Fruit fly (Drosophila melanogaster) whole organism: ENCODE data around the gene RIOK1.

Experiments used
- CG8478 ChIP-seq: fragments of >200 bp; optimal IDR thresholded peaks from 2 replicates; lab custom pipeline; 2018; ENCODE audit warnings: inconsistent platforms
- Dll ChIP-seq: fragments of >200 bp; optimal IDR thresholded peaks from 2 replicates; lab custom pipeline; 2017
- EcR ChIP-seq, 2 experiments: fragments of >200 bp; optimal IDR thresholded peaks; 2 replicates each; lab custom pipeline; 2017; ENCODE audit warnings: missing biosample characterization in 2 of 2, missing genetic modification characterization in 2 of 2, missing genetic modification reagents in 2 of 2
- pan ChIP-seq: fragments of >200 bp; optimal IDR thresholded peaks from 2 replicates; lab custom pipeline; 2017
- psq ChIP-seq: fragments of >200 bp; optimal IDR thresholded peaks from 2 replicates; lab custom pipeline; 2017
- usp ChIP-seq: fragments of >200 bp; optimal IDR thresholded peaks from 2 replicates; lab custom pipeline; 2017; ENCODE audit warnings: missing biosample characterization, missing genetic modification characterization, mixed read lengths

Gene RIOK1

DNA sequence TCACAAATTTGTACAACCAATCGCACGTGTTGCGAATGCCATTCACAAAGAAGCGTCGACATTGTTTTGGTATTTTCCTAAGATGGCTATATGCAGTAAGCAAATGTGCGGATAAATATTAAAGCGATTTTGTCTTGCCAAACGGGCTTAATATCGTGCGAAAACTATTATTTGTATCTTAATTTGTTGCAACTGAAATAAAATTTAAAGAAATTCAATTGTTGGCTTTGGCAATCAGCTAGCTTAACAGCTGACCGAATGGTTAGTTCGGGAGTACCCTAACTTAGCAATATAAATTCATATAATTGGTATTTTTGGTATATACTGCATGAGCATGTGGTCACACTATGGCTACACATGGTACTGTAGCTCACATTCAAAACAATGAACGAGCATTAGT is at the start of gene RIOK1, which contains the start of gene Polr3H:
Gene RIOK1 (minus strand): TSS at position 65 of the 400 bp plus-strand sequence.
Gene Polr3H (plus strand): TSS at position 347 of the 400 bp plus-strand sequence.
- no peak for TF ChIP-seq EcR (GFP tag; optimal IDR thresholded peaks at IDR 0.05; lab: Kevin White, UChicago)
- TF ChIP-seq usp = no peak
- TF ChIP-seq pan (lab: Kevin White, UChicago) = no peak
- no peak for TF ChIP-seq Dll (lab: Kevin White, UChicago)
- TF ChIP-seq psq = no peak
- no peak for TF ChIP-seq CG8478

DNA sequence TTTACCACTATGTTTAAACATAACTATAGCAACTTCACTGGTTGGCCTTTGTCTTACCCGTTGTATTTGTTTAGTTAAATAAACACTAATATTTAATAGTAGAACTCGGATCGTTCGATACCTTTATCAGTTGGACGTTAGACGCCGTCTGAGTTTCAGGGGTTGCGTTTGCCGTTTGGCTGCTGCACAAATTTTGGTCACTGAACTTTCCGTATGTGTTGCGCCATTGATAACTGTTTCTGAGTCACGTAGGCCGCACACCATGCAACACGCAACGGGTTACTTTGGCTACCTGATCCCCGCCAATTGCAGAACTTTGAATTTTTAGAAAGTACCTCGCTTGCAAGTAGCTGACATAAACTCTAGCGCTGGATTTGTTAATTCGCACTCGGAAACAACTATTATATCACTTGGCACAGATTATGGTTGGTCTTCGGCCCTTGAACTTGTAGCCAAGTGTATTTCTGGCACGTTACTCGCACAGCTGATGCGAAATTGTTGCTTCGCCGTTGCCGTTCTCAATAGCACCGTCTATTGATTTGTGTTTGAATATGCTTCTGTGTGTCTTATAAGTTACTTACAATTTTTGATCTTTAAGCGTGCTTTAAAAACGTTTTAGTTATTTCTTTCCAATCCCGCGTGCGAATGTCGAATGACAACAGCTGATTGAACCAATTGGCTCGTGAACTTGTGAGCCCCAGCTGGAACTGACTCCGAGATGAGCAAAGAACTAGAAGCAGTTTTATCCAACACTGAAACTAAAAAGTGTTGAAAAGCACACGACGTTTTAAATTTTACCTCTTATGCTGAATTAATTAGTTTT is 48.2 kb upstream of the RIOK1 start, which contains the start of gene Dph1:
Gene Dph1 (minus strand): TSS at position 670 of the 823 bp plus-strand sequence.
- no peak for TF ChIP-seq usp
- TF ChIP-seq Dll (lab: Kevin White, UChicago) = no peak
- TF ChIP-seq pan (lab: Kevin White, UChicago) = no peak
- TF ChIP-seq EcR (GFP tag; optimal IDR thresholded peaks at IDR 0.05; lab: Kevin White, UChicago) = peak in 1 of 2 experiments; percentile 56

DNA sequence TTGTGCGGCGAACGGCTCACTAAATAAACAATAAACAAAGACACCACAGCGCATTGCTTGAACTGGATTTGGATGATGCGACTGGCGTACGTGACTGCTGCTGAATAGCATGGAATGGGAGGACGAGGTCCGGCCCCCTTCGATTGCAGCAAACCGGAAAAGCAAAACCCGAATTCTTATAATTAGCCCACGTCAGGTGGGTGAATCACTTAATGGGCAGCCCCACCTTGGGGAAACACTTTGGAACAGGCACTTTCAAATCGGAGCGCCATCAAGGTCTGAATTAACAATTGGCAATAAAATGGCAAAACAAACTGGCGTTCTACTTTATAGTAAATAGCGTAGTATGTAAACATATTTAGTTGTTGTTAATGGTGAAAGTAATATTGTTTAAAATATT is 47.6 kb upstream of the RIOK1 start:
- TF ChIP-seq pan (lab: Kevin White, UChicago) (no peak), usp (no peak), Dll (lab: Kevin White, UChicago) (no peak), CG8478 (no peak), EcR (GFP tag; optimal IDR thresholded peaks at IDR 0.05; lab: Kevin White, UChicago) (no peak), psq (no peak)

DNA sequence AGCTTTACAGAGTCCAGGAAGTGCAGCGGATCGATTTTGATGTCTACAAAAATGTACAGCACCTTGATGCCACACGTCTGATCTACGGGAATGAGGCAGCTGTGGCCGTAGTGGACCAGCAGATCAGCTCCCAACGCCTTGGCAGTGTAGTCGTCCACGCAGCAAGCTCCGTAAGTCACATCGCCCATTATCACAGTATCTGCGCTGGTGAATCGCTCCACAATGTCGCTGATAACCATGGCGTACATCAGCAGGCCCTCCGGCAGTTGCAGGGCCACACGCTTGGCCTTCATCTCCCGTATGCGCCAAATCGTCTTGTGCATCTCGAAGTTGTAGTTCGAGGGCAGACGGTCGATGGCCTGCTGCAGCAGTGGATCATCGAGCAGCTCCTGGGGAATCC is 46.8 kb upstream of the RIOK1 start:
- TF ChIP-seq usp = no peak
- no peak for TF ChIP-seq EcR (GFP tag; optimal IDR thresholded peaks at IDR 0.05; lab: Kevin White, UChicago)
- no peak for TF ChIP-seq psq
- no peak for TF ChIP-seq CG8478
- no peak for TF ChIP-seq pan (lab: Kevin White, UChicago)
- TF ChIP-seq Dll (lab: Kevin White, UChicago) = no peak

DNA sequence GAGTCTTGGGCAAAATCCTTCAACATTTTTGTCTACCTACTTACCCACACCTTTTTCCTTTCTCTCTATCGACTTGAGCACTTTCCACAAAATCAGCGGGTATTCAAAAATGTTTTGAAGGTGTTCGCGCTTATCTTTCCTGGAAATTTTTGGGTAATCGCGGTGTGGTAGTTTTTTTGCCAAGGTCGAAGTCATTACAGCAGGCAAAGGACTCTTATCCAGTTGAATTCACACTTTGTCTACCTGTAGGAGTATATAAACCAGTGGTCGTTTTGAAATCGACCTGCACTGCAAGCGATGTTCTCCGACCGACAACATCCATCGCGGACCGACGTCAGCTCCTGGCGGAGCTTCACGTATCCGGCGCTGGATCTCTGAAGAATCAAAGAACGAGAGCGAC is 44.6 kb upstream of the RIOK1 start:
- TF ChIP-seq EcR (GFP tag; optimal IDR thresholded peaks at IDR 0.05; lab: Kevin White, UChicago) (no peak), pan (lab: Kevin White, UChicago) (no peak), psq (no peak), Dll (lab: Kevin White, UChicago) (no peak), usp (no peak), CG8478 (no peak)

DNA sequence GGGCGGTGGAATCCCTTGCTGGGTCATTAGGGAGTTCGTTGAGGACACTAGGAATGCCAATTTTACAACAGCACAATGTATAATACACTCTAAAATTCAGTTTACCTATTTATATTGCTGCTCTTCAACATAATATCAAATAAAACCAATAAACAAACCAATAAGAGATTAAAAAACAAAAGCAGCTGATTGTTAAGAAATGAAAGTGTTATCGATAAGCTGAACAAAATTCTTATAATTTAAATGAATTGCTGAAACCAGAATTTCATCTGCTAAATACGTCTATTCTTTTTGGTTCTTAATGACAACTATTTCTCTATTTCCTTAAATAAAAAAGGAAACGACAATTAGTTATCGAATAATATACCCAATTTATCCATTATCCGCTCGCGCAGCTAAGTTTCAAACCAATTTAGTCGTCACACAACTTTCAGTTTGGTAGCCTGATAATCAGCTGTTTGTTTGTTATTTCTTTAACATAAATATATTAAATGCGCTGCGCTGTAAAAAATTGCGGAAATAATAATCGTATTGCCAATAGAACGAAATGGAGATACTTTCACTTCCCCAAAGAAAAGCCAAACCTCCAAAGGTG is 43.0 kb upstream of the RIOK1 start, which contains the start of the genes Pldn and CG14135:
Gene Pldn (minus strand): TSS at position 197 of the 595 bp plus-strand sequence.
Gene CG14135 (plus strand): TSS at position 369 of the 595 bp plus-strand sequence.
- TF ChIP-seq psq (no peak), pan (lab: Kevin White, UChicago) (no peak), Dll (lab: Kevin White, UChicago) (no peak), CG8478 (no peak)

DNA sequence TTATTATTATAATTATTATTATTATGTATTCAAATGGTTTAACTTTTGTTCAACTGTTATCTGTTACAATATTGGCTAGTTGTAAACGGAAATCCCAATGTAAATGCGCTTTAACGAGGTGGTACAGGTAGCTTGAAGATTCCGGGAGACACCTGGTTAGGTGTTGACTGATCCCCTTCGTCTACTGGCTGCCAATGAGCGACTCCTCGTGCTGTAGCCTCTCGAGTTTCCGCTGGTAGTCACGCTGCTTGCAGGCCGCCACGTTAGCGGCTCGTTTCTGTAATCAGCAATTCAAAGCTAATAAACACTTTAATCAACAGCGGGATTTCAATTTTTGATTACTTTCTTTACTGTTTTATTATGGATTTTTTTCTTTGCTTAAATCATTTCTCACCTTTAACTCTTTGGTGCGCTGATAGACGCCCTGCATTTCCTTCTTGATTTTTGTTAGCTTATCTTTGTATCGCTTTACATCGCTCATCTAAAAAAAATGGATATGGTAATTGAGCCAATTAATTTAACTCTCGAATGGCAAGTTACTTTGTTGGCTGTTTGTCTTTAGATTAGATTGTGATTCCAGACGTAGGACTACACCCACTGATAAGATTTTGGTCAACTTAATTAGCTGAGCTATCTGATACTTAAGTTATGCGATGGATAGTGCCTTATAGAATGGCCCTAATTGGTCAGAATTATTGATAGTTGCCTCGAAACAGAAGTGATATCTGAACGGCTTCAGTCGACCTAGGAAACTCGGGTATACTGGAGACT is 41.7 kb upstream of the RIOK1 start:
- TF ChIP-seq pan (lab: Kevin White, UChicago) = no peak
- TF ChIP-seq CG8478 = no peak
- no peak for TF ChIP-seq EcR (GFP tag; optimal IDR thresholded peaks at IDR 0.05; lab: Kevin White, UChicago)
- no peak for TF ChIP-seq Dll (lab: Kevin White, UChicago)

DNA sequence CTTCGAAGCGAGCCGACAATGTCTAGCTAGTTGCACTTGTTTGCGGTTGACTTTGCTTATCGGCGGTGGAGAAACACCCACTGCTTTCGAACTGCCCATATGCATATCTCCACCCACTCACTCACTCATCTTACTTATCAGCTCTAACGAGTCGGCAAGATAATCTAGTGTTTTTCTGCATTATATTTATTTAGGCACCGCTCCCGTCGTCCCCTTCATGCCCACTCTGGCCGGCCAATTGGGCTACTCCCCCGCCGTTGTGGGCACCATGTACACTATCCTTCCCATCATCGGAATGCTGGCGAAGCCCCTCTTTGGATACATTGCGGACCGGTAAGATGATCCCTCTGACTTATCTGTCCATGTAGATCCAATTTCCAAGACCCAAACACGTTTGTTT is 37.6 kb upstream of the RIOK1 start:
- TF ChIP-seq pan (lab: Kevin White, UChicago) (no peak), CG8478 (no peak), psq (no peak), EcR (GFP tag; optimal IDR thresholded peaks at IDR 0.05; lab: Kevin White, UChicago) (no peak), usp (no peak), Dll (lab: Kevin White, UChicago) (no peak)

DNA sequence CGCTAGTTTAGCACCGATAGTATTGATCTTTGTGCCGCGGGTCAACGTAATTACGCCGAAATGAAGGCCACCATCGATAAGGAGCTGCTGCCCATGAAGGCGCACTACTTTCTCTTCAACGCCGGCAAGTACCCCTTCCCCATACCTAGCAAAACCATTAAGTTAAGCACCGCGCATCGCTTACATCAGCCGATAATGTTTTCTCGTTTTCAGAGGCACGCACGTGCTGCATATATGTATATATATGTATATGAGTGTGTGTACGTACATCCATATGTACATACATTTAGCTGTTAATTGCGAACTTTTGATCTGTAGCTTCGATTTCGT is 36.2 kb upstream of the RIOK1 start:
- TF ChIP-seq CG8478 (no peak), pan (lab: Kevin White, UChicago) (no peak), Dll (lab: Kevin White, UChicago) (no peak), psq (no peak), EcR (GFP tag; optimal IDR thresholded peaks at IDR 0.05; lab: Kevin White, UChicago) (no peak), usp (no peak)

DNA sequence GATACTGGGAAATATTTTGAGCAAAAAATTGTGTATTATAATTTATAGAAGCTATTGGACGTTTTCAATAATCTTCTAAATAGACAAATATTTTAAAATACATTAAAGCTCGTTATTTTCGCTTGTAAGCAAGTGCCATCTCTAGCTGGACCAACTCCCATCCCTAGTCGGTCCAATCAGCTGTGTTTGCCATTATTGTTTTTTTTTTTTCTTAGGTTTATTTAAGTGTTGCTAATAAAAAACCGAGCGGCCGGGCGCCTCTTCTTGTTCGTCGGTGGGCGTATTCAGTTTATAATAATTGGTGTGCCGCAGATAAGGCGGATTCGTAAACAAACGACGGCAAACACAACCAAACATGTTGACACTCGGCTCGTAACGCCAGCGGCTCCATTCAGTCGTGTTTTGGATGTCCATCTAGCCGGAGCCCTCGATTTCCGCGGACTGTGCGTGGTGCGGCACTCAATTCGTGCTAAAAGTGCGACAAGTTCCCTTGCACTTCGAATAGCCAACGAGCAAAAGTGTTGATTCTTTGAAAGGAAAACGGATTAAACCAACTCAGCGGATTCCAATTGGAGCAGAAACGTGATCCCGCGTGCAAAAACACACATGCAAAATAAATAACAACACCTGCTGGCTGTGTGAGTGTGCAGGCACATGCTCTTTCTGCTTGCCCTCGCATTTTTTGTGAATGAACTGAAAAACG is 35.7 kb upstream of the RIOK1 start, which contains the start of gene Sugb:
Gene Sugb (plus strand): TSS at position 162 of the 703 bp plus-strand sequence.
- TF ChIP-seq pan (lab: Kevin White, UChicago) = no peak

DNA sequence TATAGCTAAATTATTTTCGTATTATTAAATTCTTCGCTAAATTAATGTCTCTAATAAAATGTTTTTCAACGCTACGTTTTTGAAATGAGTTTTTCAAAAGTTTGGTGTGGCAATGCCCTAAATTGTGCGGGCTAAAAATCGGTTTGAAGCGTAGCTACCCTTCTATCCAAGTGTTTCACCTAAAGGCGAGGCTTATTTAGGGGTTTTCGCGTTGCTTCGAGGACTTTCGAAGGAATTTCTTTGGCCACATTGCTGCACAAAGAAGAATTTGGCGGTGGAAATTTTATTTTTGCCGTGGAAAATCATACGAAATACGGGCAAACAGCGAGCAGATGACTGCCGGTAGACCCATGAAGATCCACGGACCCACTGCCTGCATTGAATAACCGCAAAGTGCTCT is 33.5 kb upstream of the RIOK1 start, which contains the start of gene TfIIEalpha:
Gene TfIIEalpha (plus strand): TSS at position 245 of the 400 bp plus-strand sequence.
- TF ChIP-seq EcR (GFP tag; optimal IDR thresholded peaks at IDR 0.05; lab: Kevin White, UChicago) (no peak), pan (lab: Kevin White, UChicago) (no peak), usp (no peak), CG8478 (no peak), Dll (lab: Kevin White, UChicago) (no peak), psq (no peak)

DNA sequence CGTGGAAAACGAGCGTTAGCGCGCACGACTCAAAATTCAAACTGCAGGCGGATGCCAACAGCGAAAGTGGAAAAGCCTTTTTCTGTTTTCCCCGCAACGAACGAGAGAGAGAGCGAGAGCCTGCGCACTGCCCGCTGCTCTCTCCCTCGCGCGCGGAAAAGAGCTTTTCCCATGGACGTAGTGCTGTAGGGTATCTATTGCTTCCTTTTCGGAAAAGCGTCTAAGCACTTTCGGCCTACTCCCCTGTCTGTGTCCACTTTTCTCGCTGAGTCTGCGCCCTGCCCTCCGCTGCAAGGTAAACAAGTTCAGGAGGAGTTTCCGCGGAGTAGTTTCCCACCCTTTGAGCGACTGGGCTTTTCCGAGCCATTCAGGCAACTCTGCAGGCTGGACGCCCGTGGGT is 32.0 kb upstream of the RIOK1 start, which contains the start of gene CG32085:
Gene CG32085 (minus strand): TSS at position 47 of the 400 bp plus-strand sequence.
- TF ChIP-seq Dll (lab: Kevin White, UChicago) (peak; percentile 60), EcR (GFP tag; optimal IDR thresholded peaks at IDR 0.05; lab: Kevin White, UChicago) (no peak), psq (no peak)
